Worm (Caenorhabditis elegans) whole organism, young adult: ENCODE data around the gene srw-9.

ENCODE experiments used
- C06A6.2 ChIP-seq: fragments of 200-800 bp; sonication (Bioruptor generic); conservative IDR thresholded peaks from 2 replicates; pipeline ENCODE4 v1.3.6; 2022; ENCODE audit warnings: missing genetic modification characterization, missing compliant biosample characterization
- C17E4.6 ChIP-seq: fragments of 200-800 bp; sonication (Bioruptor generic); IDR thresholded peaks from 2 replicates; pipeline ENCODE4 v1.3.6; 2022; ENCODE audit warnings: missing genetic modification reagents, missing genetic modification characterization, missing compliant biosample characterization
- F22D6.2 ChIP-seq: sonication (generic microtip); optimal IDR thresholded peaks from 2 replicates; lab custom pipeline; 2016; ENCODE audit warnings: mild to moderate bottlenecking, missing genetic modification characterization, missing compliant biosample characterization
- F49E8.2 ChIP-seq: sonication (generic microtip); optimal IDR thresholded peaks from 3 replicates; lab custom pipeline; 2017; ENCODE audit warnings: missing genetic modification characterization, mild to moderate bottlenecking, missing compliant biosample characterization, antibody characterized with exemption, moderate library complexity; ENCODE audit not compliant: insufficient read depth
- Y53G8AR.9 ChIP-seq: fragments of 200-800 bp; sonication (Bioruptor generic); conservative IDR thresholded peaks from 2 replicates; pipeline ENCODE4 v1.3.6; 2022; ENCODE audit warnings: missing genetic modification reagents, missing genetic modification characterization, missing compliant biosample characterization
- bed-2 ChIP-seq: fragments of 200-800 bp; sonication (Bioruptor generic); IDR thresholded peaks from 2 replicates; pipeline ENCODE4 v1.3.6; 2022; ENCODE audit warnings: missing genetic modification reagents, missing genetic modification characterization, missing compliant biosample characterization
- ccch-3 ChIP-seq: fragments of 200-800 bp; sonication (Bioruptor generic); optimal IDR thresholded peaks from 2 replicates; lab custom pipeline; 2018; ENCODE audit warnings: mild to moderate bottlenecking, missing genetic modification characterization, missing compliant biosample characterization
- let-526 ChIP-seq: fragments of 200-800 bp; sonication (Bioruptor generic); IDR thresholded peaks from 2 replicates; pipeline ENCODE4 v1.3.6; 2022; ENCODE audit warnings: missing genetic modification reagents, missing genetic modification characterization, missing compliant biosample characterization
- repo-1 ChIP-seq: sonication (generic microtip); optimal IDR thresholded peaks from 2 replicates; lab custom pipeline; 2017; ENCODE audit warnings: mild to moderate bottlenecking, missing genetic modification characterization, missing compliant biosample characterization
- unc-62 ChIP-seq: fragments of 150-350 bp; optimal IDR thresholded peaks from 2 replicates; lab custom pipeline; 2014; ENCODE audit warnings: missing biosample characterization, missing genetic modification reagents, missing genetic modification characterization

DNA sequence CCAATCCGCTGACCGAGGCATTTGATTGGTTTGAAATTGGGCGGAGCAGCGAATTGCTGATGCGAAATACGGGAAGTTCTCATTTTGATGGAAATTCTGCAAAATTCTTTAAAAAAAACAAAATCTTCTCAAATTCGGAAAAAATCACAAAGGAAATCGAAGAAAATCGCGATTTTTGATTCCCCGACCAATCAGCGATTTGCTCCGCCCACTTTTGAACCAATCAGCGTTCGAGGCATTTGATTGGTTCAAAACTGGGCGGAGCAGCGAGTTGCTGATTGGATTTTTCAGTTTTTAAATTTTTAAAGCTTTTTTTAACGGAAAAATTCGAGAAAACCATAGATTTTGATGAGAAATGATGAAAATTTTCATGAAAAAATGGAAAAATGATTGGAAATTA, 17.2 kb upstream of the srw-9 start:
- TF ChIP-seq ccch-3 (GFP tag; lab: Kevin White, UChicago) (no peak), repo-1 (tag; lab: Kevin White, UChicago) (no peak), F22D6.2 (tag; lab: Kevin White, UChicago) (no peak), C17E4.6 (GFP tag; lab: Robert Waterston, UW) (no peak), Y53G8AR.9 (no peak), C06A6.2 (no peak), unc-62 (GFP tag; lab: Kevin White, UChicago) (no peak), let-526 (GFP tag; lab: Robert Waterston, UW) (no peak), F49E8.2 (tag; lab: Kevin White, UChicago) (no peak), bed-2 (GFP tag; lab: Robert Waterston, UW) (no peak)
